Worm (Caenorhabditis elegans) whole organism, L1 larva: ENCODE data around the gene ilcr-2.

Experiments
- egl-27 ChIP-seq, 2 experiments: fragments of 150-350 bp in 1 of 2; sonication (generic microtip); optimal IDR thresholded peaks; 3 replicates each; lab custom pipeline; 2017 to 2018; ENCODE audit warnings: missing biosample characterization in 2 of 2, missing genetic modification characterization in 2 of 2, missing genetic modification reagents in 2 of 2
- elt-2 ChIP-seq: sonication (generic microtip); optimal IDR thresholded peaks from 2 replicates; lab custom pipeline; 2016; ENCODE audit warnings: missing genetic modification characterization, mild to moderate bottlenecking, inconsistent platforms, missing compliant biosample characterization, missing genetic modification reagents
- elt-3 ChIP-seq, 6 experiments: fragments of 150-350 bp in 1 of 6; sonication (generic microtip); optimal IDR thresholded peaks; 2 replicates each; lab custom pipeline; 2017 to 2018; ENCODE audit warnings: missing biosample characterization in 6 of 6, missing genetic modification characterization in 6 of 6, inconsistent platforms in 1 of 6
- fos-1 ChIP-seq: fragments of 150-350 bp; optimal IDR thresholded peaks from 2 replicates; lab custom pipeline; 2014; ENCODE audit warnings: missing biosample characterization, missing genetic modification characterization
- lin-14 ChIP-seq: fragments of 200-800 bp; sonication (Bioruptor generic); optimal IDR thresholded peaks from 2 replicates; lab custom pipeline; 2018; ENCODE audit warnings: mild to moderate bottlenecking, missing genetic modification characterization, moderate library complexity, missing compliant biosample characterization
- lsy-2 ChIP-seq, 2 experiments: fragments of 150-350 bp; optimal IDR thresholded peaks; 2 replicates each; lab custom pipeline; 2014; ENCODE audit warnings: missing biosample characterization in 2 of 2, missing genetic modification characterization in 2 of 2
- nhr-77 ChIP-seq: fragments of 150-350 bp; optimal IDR thresholded peaks from 2 replicates; lab custom pipeline; 2014; ENCODE audit warnings: missing biosample characterization, missing genetic modification characterization
- rnt-1 ChIP-seq: sonication (generic microtip); optimal IDR thresholded peaks from 2 replicates; lab custom pipeline; 2016; ENCODE audit warnings: mild to moderate bottlenecking, missing genetic modification characterization, moderate library complexity, missing compliant biosample characterization
- sptf-1 ChIP-seq: fragments of 150-350 bp; optimal IDR thresholded peaks from 2 replicates; lab custom pipeline; 2014; ENCODE audit warnings: missing biosample characterization, missing genetic modification characterization
- unc-130 ChIP-seq: fragments of 150-350 bp; optimal IDR thresholded peaks from 2 replicates; lab custom pipeline; 2017; ENCODE audit warnings: missing biosample characterization, missing genetic modification characterization, inconsistent platforms
- unc-62 ChIP-seq: fragments of 150-350 bp; optimal IDR thresholded peaks from 2 replicates; lab custom pipeline; 2014; ENCODE audit warnings: missing biosample characterization, missing genetic modification reagents, missing genetic modification characterization
- zag-1 ChIP-seq: fragments of 150-350 bp; optimal IDR thresholded peaks from 2 replicates; lab custom pipeline; 2014; ENCODE audit warnings: missing biosample characterization, missing genetic modification characterization
- ztf-11 ChIP-seq, 2 experiments: sonication (generic microtip); optimal IDR thresholded peaks; 2 replicates each; lab custom pipeline; 2016 to 2017; ENCODE audit warnings: missing genetic modification characterization in 2 of 2, missing biosample characterization in 1 of 2, missing compliant biosample characterization in 1 of 2

- TF ChIP-seq nhr-77 (tag; lab: Kevin White, UChicago) (no peak), elt-3 (tag; optimal IDR thresholded peaks at IDR 0.05; lab: Kevin White, UChicago) (peak in 1 of 6 experiments; percentile 12), sptf-1 (tag; lab: Kevin White, UChicago) (no peak), fos-1 (tag; lab: Kevin White, UChicago) (no peak), unc-130 (tag; lab: Kevin White, UChicago) (no peak), egl-27 (tag; optimal IDR thresholded peaks at IDR 0.05; lab: Kevin White, UChicago) (no peak), ztf-11 (tag; optimal IDR thresholded peaks at IDR 0.05; lab: Kevin White, UChicago) (no peak), elt-2 (no peak), unc-62 (no peak), zag-1 (tag; lab: Kevin White, UChicago) (no peak), lin-14 (GFP tag; lab: Kevin White, UChicago) (no peak), lsy-2 (tag; optimal IDR thresholded peaks at IDR 0.05; lab: Kevin White, UChicago) (no peak), rnt-1 (tag; lab: Kevin White, UChicago) (no peak)
These were observed 25.4 kb upstream of the ilcr-2 start for ce11 chrII:5449620-5450019.
